Worm (Caenorhabditis elegans): Measurements from ENCODE around the gene ndnf-1.

DNA sequence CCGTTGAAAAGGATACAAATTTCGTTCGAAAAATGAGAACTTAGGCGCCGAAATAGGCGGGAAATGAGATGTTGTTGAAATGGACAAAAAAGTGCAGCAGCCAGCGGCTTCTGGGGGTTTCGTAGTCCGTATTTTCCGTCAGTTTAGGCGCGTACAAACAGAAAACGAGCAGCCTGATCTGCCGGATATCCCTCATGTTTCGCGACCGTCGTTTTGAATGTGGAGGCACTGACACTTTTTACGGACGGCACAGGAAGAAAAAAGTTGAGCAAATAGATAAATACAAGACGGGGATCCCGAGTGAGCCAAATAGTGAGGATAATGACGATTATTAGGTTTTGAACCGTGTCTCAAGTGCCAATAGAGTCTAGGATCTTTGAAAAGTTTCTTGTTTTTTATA lies 47.5 kb upstream of the ndnf-1 start, which contains the start of gene Y67D8C.22:
- TF ChIP-seq him-1 (tag; optimal IDR thresholded peaks at IDR 0.05) (no peak), dao-5 (tag; optimal IDR thresholded peaks at IDR 0.05) (no peak)
